Worm (Caenorhabditis elegans) whole organism, L3 larva: ENCODE data around the gene C46A5.6.

Experiments
- fkh-10 ChIP-seq: sonication (generic microtip); optimal IDR thresholded peaks from 2 replicates; lab custom pipeline; 2017; ENCODE audit warnings: missing biosample characterization, missing genetic modification reagents, missing genetic modification characterization
- pha-4 ChIP-seq: fragments of 150-350 bp; optimal IDR thresholded peaks from 2 replicates; lab custom pipeline; 2014; ENCODE audit warnings: missing biosample characterization, missing genetic modification reagents, missing genetic modification characterization
- skn-1 ChIP-seq: fragments of 150-350 bp; optimal IDR thresholded peaks from 2 replicates; lab custom pipeline; 2014; ENCODE audit warnings: missing biosample characterization, missing genetic modification characterization
- ztf-11 ChIP-seq: fragments of 150-350 bp; optimal IDR thresholded peaks from 2 replicates; lab custom pipeline; 2014; ENCODE audit warnings: missing biosample characterization, missing genetic modification characterization

DNA sequence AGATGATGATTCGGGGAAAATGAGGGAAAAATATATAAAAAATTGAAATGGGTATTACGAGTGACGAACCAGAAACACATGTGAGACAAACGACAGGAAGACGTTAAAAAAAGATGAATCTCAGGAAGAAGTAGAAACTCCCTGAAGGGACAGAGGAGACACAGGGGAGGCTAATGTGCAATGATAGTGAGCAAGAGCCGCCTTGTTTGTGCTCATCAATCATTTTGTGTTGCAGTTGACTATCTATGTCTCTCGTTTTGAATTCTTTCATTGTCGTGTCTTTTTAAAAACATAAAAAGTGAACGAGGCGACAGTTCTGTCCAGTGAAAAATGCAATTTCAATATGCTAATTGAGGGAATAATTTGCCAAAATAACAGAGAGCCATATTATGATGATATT, 38.7 kb downstream of the C46A5.6 start:
- no peak for TF ChIP-seq skn-1 (tag; lab: Kevin White, UChicago)
- TF ChIP-seq fkh-10 (GFP tag; lab: Kevin White, UChicago): no peak
- no peak for TF ChIP-seq ztf-11 (tag; lab: Kevin White, UChicago)
- TF ChIP-seq pha-4 (tag; lab: Kevin White, UChicago): no peak
